Worm (Caenorhabditis elegans) whole organism, early embryonic: ENCODE results near the gene Y50D7A.13.

ENCODE experiments used
- ama-1 ChIP-seq: fragments of 150-350 bp; optimal IDR thresholded peaks from 2 replicates; lab custom pipeline; 2014
- sea-1 ChIP-seq: fragments of 200-800 bp; sonication (Bioruptor generic); conservative IDR thresholded peaks from 2 replicates; pipeline ENCODE4 v1.3.6; 2022; ENCODE audit warnings: missing genetic modification characterization, missing compliant biosample characterization
- tbx-11 ChIP-seq: fragments of 200-800 bp; sonication (Bioruptor generic); IDR thresholded peaks from 2 replicates; pipeline ENCODE4 v1.3.6; 2022; ENCODE audit warnings: missing genetic modification characterization, missing compliant biosample characterization
- tra-4 ChIP-seq: sonication (generic microtip); optimal IDR thresholded peaks from 2 replicates; lab custom pipeline; 2017; ENCODE audit warnings: missing genetic modification characterization, missing compliant biosample characterization

ce11 chrIII:304564-304963 is 10.1 kb upstream of the Y50D7A.13 start:
- TF ChIP-seq tra-4 (no peak), tbx-11 (GFP tag; lab: Robert Waterston, UW) (no peak), sea-1 (GFP tag; lab: Robert Waterston, UW) (no peak), ama-1 (lab: Kevin White, UChicago) (no peak)
